Worm (Caenorhabditis elegans) whole organism, L2 larva: ENCODE measurements around the gene coq-2.
A peak's percentile ranks its signal among the peaks of the same experiment; 100 is the strongest.

Experiments used
- C34F6.9 ChIP-seq: fragments of 150-350 bp; optimal IDR thresholded peaks from 2 replicates; lab custom pipeline; 2014; ENCODE audit warnings: missing biosample characterization, missing genetic modification characterization
- F13H6.1 ChIP-seq: sonication (generic microtip); optimal IDR thresholded peaks from 2 replicates; lab custom pipeline; 2016; ENCODE audit warnings: missing genetic modification characterization, missing compliant biosample characterization
- Y55F3AM.14 ChIP-seq: fragments of 200-800 bp; sonication (Bioruptor generic); optimal IDR thresholded peaks from 2 replicates; lab custom pipeline; 2018; ENCODE audit warnings: mild to moderate bottlenecking, missing genetic modification characterization, missing compliant biosample characterization
- ZK546.5 ChIP-seq: sonication (generic microtip); optimal IDR thresholded peaks from 2 replicates; lab custom pipeline; 2017; ENCODE audit warnings: missing biosample characterization, missing genetic modification characterization
- alr-1 ChIP-seq: fragments of 150-350 bp; optimal IDR thresholded peaks from 2 replicates; lab custom pipeline; 2014; ENCODE audit warnings: missing biosample characterization, missing genetic modification characterization
- aly-2 ChIP-seq: fragments of 150-350 bp; optimal IDR thresholded peaks from 2 replicates; lab custom pipeline; 2014; ENCODE audit warnings: missing biosample characterization, missing genetic modification characterization
- blmp-1 ChIP-seq: sonication (generic microtip); optimal IDR thresholded peaks from 2 replicates; lab custom pipeline; 2017; ENCODE audit warnings: missing genetic modification characterization, mild to moderate bottlenecking, missing compliant biosample characterization, antibody characterized with exemption, moderate library complexity; ENCODE audit not compliant: insufficient read depth
- ceh-82 ChIP-seq: fragments of 150-350 bp; optimal IDR thresholded peaks from 2 replicates; lab custom pipeline; 2014; ENCODE audit warnings: missing biosample characterization, missing genetic modification characterization
- crh-2 ChIP-seq: sonication (generic microtip); optimal IDR thresholded peaks from 2 replicates; lab custom pipeline; 2017; ENCODE audit warnings: missing biosample characterization, missing genetic modification characterization
- elt-3 ChIP-seq: sonication (generic microtip); optimal IDR thresholded peaks from 2 replicates; lab custom pipeline; 2017; ENCODE audit warnings: missing biosample characterization, missing genetic modification characterization
- fos-1 ChIP-seq: fragments of 150-350 bp; optimal IDR thresholded peaks from 2 replicates; lab custom pipeline; 2014; ENCODE audit warnings: missing biosample characterization, missing genetic modification characterization
- gmeb-1 ChIP-seq: fragments of 150-350 bp; optimal IDR thresholded peaks from 2 replicates; lab custom pipeline; 2014; ENCODE audit warnings: missing biosample characterization, missing genetic modification characterization
- lin-11 ChIP-seq: fragments of 150-350 bp; sonication (generic microtip); optimal IDR thresholded peaks from 2 replicates; lab custom pipeline; 2014; ENCODE audit warnings: missing biosample characterization, missing genetic modification characterization, inconsistent platforms, mixed read lengths
- lin-13 ChIP-seq: fragments of 150-350 bp; optimal IDR thresholded peaks from 2 replicates; lab custom pipeline; 2014; ENCODE audit warnings: missing biosample characterization, missing genetic modification reagents, missing genetic modification characterization
- lin-39 ChIP-seq: fragments of 150-350 bp; optimal IDR thresholded peaks from 2 replicates; lab custom pipeline; 2014; ENCODE audit warnings: missing biosample characterization, missing genetic modification reagents, missing genetic modification characterization
- lsy-2 ChIP-seq, 2 experiments: fragments of 150-350 bp in 1 of 2; sonication (generic microtip) in 1 of 2; optimal IDR thresholded peaks; 2 replicates each; lab custom pipeline; 2014 to 2017; ENCODE audit warnings: missing biosample characterization in 2 of 2, missing genetic modification characterization in 2 of 2
- mab-5 ChIP-seq: fragments of 150-350 bp; optimal IDR thresholded peaks from 2 replicates; lab custom pipeline; 2014; ENCODE audit warnings: missing biosample characterization, missing genetic modification characterization
- nhr-10 ChIP-seq: sonication (generic microtip); optimal IDR thresholded peaks from 2 replicates; lab custom pipeline; 2017; ENCODE audit warnings: missing biosample characterization, missing genetic modification characterization
- nhr-11 ChIP-seq: fragments of 150-350 bp; optimal IDR thresholded peaks from 2 replicates; lab custom pipeline; 2014; ENCODE audit warnings: missing biosample characterization, missing genetic modification characterization
- nhr-12 ChIP-seq: fragments of 150-350 bp; optimal IDR thresholded peaks from 2 replicates; lab custom pipeline; 2014; ENCODE audit warnings: missing biosample characterization, missing genetic modification characterization
- nhr-129 ChIP-seq: fragments of 150-350 bp; optimal IDR thresholded peaks from 2 replicates; lab custom pipeline; 2014; ENCODE audit warnings: missing biosample characterization, missing genetic modification characterization
- nhr-21 ChIP-seq: fragments of 150-350 bp; optimal IDR thresholded peaks from 2 replicates; lab custom pipeline; 2014; ENCODE audit warnings: missing biosample characterization, missing genetic modification characterization
- nhr-23 ChIP-seq: fragments of 150-350 bp; optimal IDR thresholded peaks from 2 replicates; lab custom pipeline; 2014; ENCODE audit warnings: missing biosample characterization, missing genetic modification reagents, missing genetic modification characterization
- nhr-237 ChIP-seq: fragments of 150-350 bp; optimal IDR thresholded peaks from 2 replicates; lab custom pipeline; 2014; ENCODE audit warnings: missing biosample characterization, missing genetic modification characterization
- nhr-25 ChIP-seq: fragments of 150-350 bp; sonication (generic microtip); optimal IDR thresholded peaks from 3 replicates; lab custom pipeline; 2014; ENCODE audit warnings: missing biosample characterization, missing genetic modification characterization
- nhr-6 ChIP-seq: fragments of 150-350 bp; optimal IDR thresholded peaks from 2 replicates; lab custom pipeline; 2014; ENCODE audit warnings: missing biosample characterization, missing genetic modification characterization
- nhr-77 ChIP-seq: fragments of 150-350 bp; optimal IDR thresholded peaks from 2 replicates; lab custom pipeline; 2014; ENCODE audit warnings: missing biosample characterization, missing genetic modification characterization
- sem-4 ChIP-seq: fragments of 150-350 bp; optimal IDR thresholded peaks from 2 replicates; lab custom pipeline; 2014; ENCODE audit warnings: missing biosample characterization, missing genetic modification reagents, missing genetic modification characterization
- skn-1 ChIP-seq: sonication (generic microtip); optimal IDR thresholded peaks from 2 replicates; lab custom pipeline; 2017; ENCODE audit warnings: missing biosample characterization, missing genetic modification characterization
- sma-9 ChIP-seq, 2 experiments: fragments of 150-350 bp in 1 of 2; sonication (generic microtip) in 1 of 2; optimal IDR thresholded peaks; 2 replicates each; lab custom pipeline; 2014 to 2016; ENCODE audit warnings: missing genetic modification characterization in 2 of 2, mild to moderate bottlenecking in 1 of 2, missing biosample characterization in 1 of 2, missing compliant biosample characterization in 1 of 2, missing genetic modification reagents in 1 of 2, moderate library complexity in 1 of 2
- snpc-4 ChIP-seq: fragments of 150-350 bp; optimal IDR thresholded peaks from 2 replicates; lab custom pipeline; 2014; ENCODE audit warnings: missing biosample characterization, missing genetic modification characterization
- unc-39 ChIP-seq: fragments of 150-350 bp; optimal IDR thresholded peaks from 2 replicates; lab custom pipeline; 2014; ENCODE audit warnings: missing biosample characterization, missing genetic modification characterization
- unc-55 ChIP-seq: fragments of 150-350 bp; sonication (generic microtip); optimal IDR thresholded peaks from 3 replicates; lab custom pipeline; 2014; ENCODE audit warnings: missing biosample characterization, missing genetic modification reagents, missing genetic modification characterization
- unc-62 ChIP-seq: fragments of 150-350 bp; optimal IDR thresholded peaks from 2 replicates; lab custom pipeline; 2014; ENCODE audit warnings: missing biosample characterization, missing genetic modification reagents, missing genetic modification characterization
- zag-1 ChIP-seq: fragments of 150-350 bp; optimal IDR thresholded peaks from 2 replicates; lab custom pipeline; 2014; ENCODE audit warnings: missing biosample characterization, missing genetic modification characterization
- ztf-1 ChIP-seq: fragments of 200-800 bp; sonication (Bioruptor generic); conservative IDR thresholded peaks from 2 replicates; pipeline ENCODE4 v1.3.6; 2022; ENCODE audit warnings: missing genetic modification characterization, missing compliant biosample characterization
- ztf-11 ChIP-seq: sonication (generic microtip); optimal IDR thresholded peaks from 2 replicates; lab custom pipeline; 2017; ENCODE audit warnings: missing biosample characterization, missing genetic modification characterization
- ztf-4 ChIP-seq: fragments of 150-350 bp; optimal IDR thresholded peaks from 2 replicates; lab custom pipeline; 2014; ENCODE audit warnings: missing biosample characterization, missing genetic modification characterization

coq-2 gene

DNA sequence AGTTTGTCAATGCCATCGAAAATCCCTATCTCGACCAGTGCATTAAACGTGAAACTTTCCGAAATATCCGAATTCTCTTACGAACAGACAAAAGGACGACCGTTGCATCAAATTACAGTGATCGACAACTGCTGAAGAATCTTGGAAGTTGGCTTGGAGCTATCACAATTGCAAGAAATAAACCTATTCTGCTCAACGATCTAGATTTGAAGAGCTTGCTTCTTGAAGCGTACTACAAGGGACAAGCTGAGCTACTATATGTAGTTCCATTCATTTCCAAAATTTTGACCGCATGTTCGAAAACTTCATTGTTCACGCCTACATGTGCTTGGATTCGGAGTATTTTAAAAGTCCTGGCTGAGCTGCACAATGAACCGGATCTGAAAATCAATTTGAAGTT is 18.2 kb downstream of the coq-2 start:
- TF ChIP-seq ceh-82 (tag; lab: Kevin White, UChicago) (no peak), ZK546.5 (tag; lab: Kevin White, UChicago) (no peak), nhr-11 (no peak), unc-62 (GFP tag; lab: Kevin White, UChicago) (no peak), ztf-11 (tag; lab: Kevin White, UChicago) (no peak), unc-55 (GFP tag; lab: Kevin White, UChicago) (no peak), sem-4 (no peak), nhr-21 (tag; lab: Kevin White, UChicago) (no peak), sma-9 (GFP tag; optimal IDR thresholded peaks at IDR 0.05; lab: Kevin White, UChicago) (no peak), sma-9 (tag; optimal IDR thresholded peaks at IDR 0.05; lab: Kevin White, UChicago) (no peak), aly-2 (no peak), Y55F3AM.14 (no peak), mab-5 (tag; lab: Kevin White, UChicago) (no peak), alr-1 (tag; lab: Kevin White, UChicago) (no peak)

DNA sequence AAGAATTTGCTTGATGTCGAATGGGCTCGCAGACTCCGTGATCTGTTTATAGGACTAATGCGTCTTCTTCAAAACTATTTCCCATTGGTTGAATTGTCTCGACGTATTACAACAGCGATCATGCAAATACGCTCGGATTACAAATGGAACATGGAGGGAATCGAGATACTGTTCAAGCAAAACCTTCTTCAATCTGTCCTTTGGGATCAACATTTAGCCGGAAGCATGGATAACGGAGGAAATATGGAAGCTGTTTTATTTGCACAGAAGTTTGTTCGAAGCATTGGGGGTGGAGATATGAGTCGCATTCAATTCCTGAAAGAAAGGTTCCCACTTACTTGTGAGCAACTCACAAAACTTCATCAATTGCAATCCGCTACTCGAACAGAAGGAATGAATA is 20.0 kb downstream of the coq-2 start:
- TF ChIP-seq ZK546.5 (tag; lab: Kevin White, UChicago) (no peak), ztf-4 (tag; lab: Kevin White, UChicago) (no peak), nhr-237 (no peak), nhr-23 (tag; lab: Kevin White, UChicago) (no peak), nhr-11 (no peak), lin-11 (tag; lab: Kevin White, UChicago) (no peak), alr-1 (tag; lab: Kevin White, UChicago) (no peak), snpc-4 (no peak), lin-13 (GFP tag; lab: Kevin White, UChicago) (no peak), sma-9 (GFP tag; optimal IDR thresholded peaks at IDR 0.05; lab: Kevin White, UChicago) (no peak), sma-9 (tag; optimal IDR thresholded peaks at IDR 0.05; lab: Kevin White, UChicago) (no peak), Y55F3AM.14 (no peak)

DNA sequence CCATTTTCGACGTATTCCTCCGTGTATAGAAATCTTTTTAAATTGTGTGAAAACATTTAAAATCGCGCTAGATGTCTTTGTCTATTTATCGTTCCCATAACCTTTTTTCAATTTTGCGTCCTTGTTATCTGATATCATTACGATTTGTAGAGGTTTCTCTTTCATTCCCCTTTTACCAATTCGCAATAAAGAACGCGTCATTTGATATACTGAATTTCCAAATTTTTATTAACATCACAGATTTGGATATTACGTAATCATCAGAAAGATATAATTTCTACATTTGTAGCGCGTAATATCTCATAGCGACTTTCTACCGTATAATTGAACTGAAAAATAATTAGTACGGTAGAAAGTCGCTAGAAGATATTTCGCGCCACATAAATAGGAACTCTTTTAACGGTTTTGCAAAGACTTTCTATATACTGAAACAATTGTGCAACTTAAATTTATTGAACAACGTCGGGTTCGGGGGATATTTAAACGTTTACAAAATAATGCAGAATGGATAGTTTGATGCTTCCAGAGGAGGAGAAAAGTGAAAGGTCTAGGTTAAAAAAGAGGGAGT is 23.0 kb downstream of the coq-2 start:
- TF ChIP-seq nhr-6 (tag; lab: Kevin White, UChicago) (no peak), aly-2 (no peak), nhr-77 (tag; lab: Kevin White, UChicago) (no peak), crh-2 (tag; lab: Kevin White, UChicago) (no peak), elt-3 (tag; lab: Kevin White, UChicago) (no peak), lin-39 (no peak), Y55F3AM.14 (no peak), sem-4 (no peak), nhr-10 (tag; lab: Kevin White, UChicago) (no peak), ceh-82 (tag; lab: Kevin White, UChicago) (no peak), nhr-12 (tag; lab: Kevin White, UChicago) (no peak), ztf-4 (tag; lab: Kevin White, UChicago) (no peak), fos-1 (tag; lab: Kevin White, UChicago) (no peak), nhr-21 (tag; lab: Kevin White, UChicago) (no peak)

DNA sequence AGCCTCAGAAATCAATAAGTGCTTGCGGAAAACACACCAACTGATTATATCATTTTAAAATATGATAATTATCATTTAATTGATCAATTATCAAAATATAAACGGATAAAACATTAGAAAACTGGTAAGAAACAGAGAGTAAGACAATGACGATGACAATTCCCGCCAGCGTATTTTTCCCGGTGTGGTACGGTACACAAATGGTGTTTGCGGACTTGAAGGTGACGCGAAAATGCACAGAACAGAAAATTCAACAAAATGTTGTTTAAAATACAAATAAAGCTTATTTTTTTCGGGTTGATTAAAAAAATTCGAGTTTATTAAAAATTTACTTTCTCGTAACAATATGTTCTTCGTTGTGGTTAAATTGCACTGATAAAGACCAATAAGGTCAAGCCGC is 25.4 kb downstream of the coq-2 start:
- TF ChIP-seq blmp-1 (tag; lab: Kevin White, UChicago), result peak; percentile 3
- TF ChIP-seq gmeb-1 (tag; lab: Kevin White, UChicago), result peak; percentile 55
- no peak for TF ChIP-seq lin-11 (tag; lab: Kevin White, UChicago)
- peak; percentile 79 for TF ChIP-seq C34F6.9 (tag; lab: Kevin White, UChicago)
- peak; percentile 18 for TF ChIP-seq nhr-25
- peak; percentile 56 for TF ChIP-seq nhr-129
- TF ChIP-seq sma-9 (GFP tag; optimal IDR thresholded peaks at IDR 0.05; lab: Kevin White, UChicago), result no peak
- TF ChIP-seq sma-9 (tag; optimal IDR thresholded peaks at IDR 0.05; lab: Kevin White, UChicago), result no peak
- peak; percentile 8 for TF ChIP-seq sem-4
- peak; percentile 24 for TF ChIP-seq fos-1 (tag; lab: Kevin White, UChicago)
- no peak for TF ChIP-seq nhr-237
- TF ChIP-seq unc-55 (GFP tag; lab: Kevin White, UChicago), result peak; percentile 83
- TF ChIP-seq aly-2, result no peak
- no peak for TF ChIP-seq nhr-10 (tag; lab: Kevin White, UChicago)
- TF ChIP-seq ceh-82 (tag; lab: Kevin White, UChicago), result no peak
- no peak for TF ChIP-seq ztf-1
- peak; percentile 88 to 98 for TF ChIP-seq lsy-2 (tag; optimal IDR thresholded peaks at IDR 0.05; lab: Kevin White, UChicago)
- no peak for TF ChIP-seq zag-1 (tag; lab: Kevin White, UChicago)
- TF ChIP-seq F13H6.1 (tag; lab: Kevin White, UChicago), result no peak
- no peak for TF ChIP-seq mab-5 (tag; lab: Kevin White, UChicago)
- TF ChIP-seq crh-2 (tag; lab: Kevin White, UChicago), result peak; percentile 59
- TF ChIP-seq unc-39 (tag; lab: Kevin White, UChicago), result no peak
- peak; percentile 67 for TF ChIP-seq skn-1 (tag; lab: Kevin White, UChicago)
